Worm (Caenorhabditis elegans): ENCODE data around the gene T24B8.3.

ce11 chrII:9092910-9093309 is 32.0 kb upstream of the T24B8.3 start:
- TF ChIP-seq nhr-48 (tag; optimal IDR thresholded peaks at IDR 0.05) (no peak), gei-8 (GFP tag; optimal IDR thresholded peaks at IDR 0.05) (no peak), T26A8.4 (GFP tag; IDR thresholded peaks at IDR 0.05) (no peak), mdt-29 (GFP tag; IDR thresholded peaks at IDR 0.05) (no peak), ceh-82 (tag; optimal IDR thresholded peaks at IDR 0.05) (no peak), ama-1 (optimal IDR thresholded peaks at IDR 0.05) (no peak), cey-2 (tag; optimal IDR thresholded peaks at IDR 0.05; ENCODE audit: borderline replicate concordance, insufficient read depth) (no peak), nhr-237 (tag; optimal IDR thresholded peaks at IDR 0.05) (no peak), aly-2 (tag; optimal IDR thresholded peaks at IDR 0.05) (no peak)
